Worm (Caenorhabditis elegans): ENCODE results near the gene F10C1.8.

ce11 chrII:5799553-5799952 lies 45.3 kb downstream of the F10C1.8 start, which contains the start of gene K05F1.8:
- TF ChIP-seq pax-3 (tag; optimal IDR thresholded peaks at IDR 0.05) (no peak), ceh-88 (GFP tag; IDR thresholded peaks at IDR 0.05) (no peak), nhr-12 (tag; optimal IDR thresholded peaks at IDR 0.05) (no peak), ama-1 (optimal IDR thresholded peaks at IDR 0.05) (no peak)

Data from whole organism, L1 larva.